Worm (Caenorhabditis elegans) whole organism, L1 larva: ENCODE results near the gene mut-7.

ENCODE experiments used
- F16B12.6 ChIP-seq: fragments of 150-350 bp; optimal IDR thresholded peaks from 2 replicates; lab custom pipeline; 2014; ENCODE audit warnings: missing biosample characterization, missing genetic modification characterization
- alr-1 ChIP-seq: fragments of 200-800 bp; sonication (Bioruptor generic); optimal IDR thresholded peaks from 2 replicates; lab custom pipeline; 2018; ENCODE audit warnings: borderline replicate concordance, mild to moderate bottlenecking, missing genetic modification characterization, missing compliant biosample characterization
- blmp-1 ChIP-seq: fragments of 150-350 bp; optimal IDR thresholded peaks from 2 replicates; lab custom pipeline; 2014; ENCODE audit warnings: missing biosample characterization, missing genetic modification characterization
- ceh-63 ChIP-seq: fragments of 200-800 bp; sonication (Bioruptor generic); optimal IDR thresholded peaks from 2 replicates; lab custom pipeline; 2018; ENCODE audit warnings: mild to moderate bottlenecking, missing genetic modification characterization, missing compliant biosample characterization
- ceh-8 ChIP-seq: fragments of 200-800 bp; sonication (Bioruptor generic); optimal IDR thresholded peaks from 2 replicates; lab custom pipeline; 2018; ENCODE audit warnings: mild to moderate bottlenecking, missing genetic modification characterization, moderate library complexity, missing compliant biosample characterization
- ces-1 ChIP-seq: fragments of 150-350 bp; optimal IDR thresholded peaks from 2 replicates; lab custom pipeline; 2014; ENCODE audit warnings: missing biosample characterization, missing genetic modification reagents, missing genetic modification characterization
- egl-27 ChIP-seq, 2 experiments: fragments of 150-350 bp in 1 of 2; sonication (generic microtip); optimal IDR thresholded peaks; 3 replicates each; lab custom pipeline; 2017 to 2018; ENCODE audit warnings: missing biosample characterization in 2 of 2, missing genetic modification characterization in 2 of 2, missing genetic modification reagents in 2 of 2
- elt-3 ChIP-seq, 6 experiments: fragments of 150-350 bp in 1 of 6; sonication (generic microtip); optimal IDR thresholded peaks; 2 replicates each; lab custom pipeline; 2017 to 2018; ENCODE audit warnings: missing biosample characterization in 6 of 6, missing genetic modification characterization in 6 of 6, inconsistent platforms in 1 of 6
- fos-1 ChIP-seq: fragments of 150-350 bp; optimal IDR thresholded peaks from 2 replicates; lab custom pipeline; 2014; ENCODE audit warnings: missing biosample characterization, missing genetic modification characterization
- hlh-17 ChIP-seq: fragments of 200-800 bp; sonication (Bioruptor generic); optimal IDR thresholded peaks from 2 replicates; lab custom pipeline; 2018; ENCODE audit warnings: missing genetic modification characterization, mild to moderate bottlenecking, missing compliant biosample characterization, moderate library complexity, borderline replicate concordance
- hpl-2 ChIP-seq: fragments of 150-350 bp; optimal IDR thresholded peaks from 2 replicates; lab custom pipeline; 2014; ENCODE audit warnings: missing biosample characterization, missing genetic modification reagents, missing genetic modification characterization
- irx-1 ChIP-seq: sonication (generic microtip); optimal IDR thresholded peaks from 2 replicates; lab custom pipeline; 2016; ENCODE audit warnings: missing genetic modification characterization, missing compliant biosample characterization
- isw-1 ChIP-seq: fragments of 200-800 bp; sonication (Bioruptor generic); IDR thresholded peaks from 2 replicates; pipeline ENCODE4 v1.3.6; 2022; ENCODE audit warnings: missing genetic modification characterization, missing compliant biosample characterization
- lin-13 ChIP-seq: fragments of 150-350 bp; optimal IDR thresholded peaks from 2 replicates; lab custom pipeline; 2014; ENCODE audit warnings: missing biosample characterization, missing genetic modification reagents, missing genetic modification characterization
- lin-35 ChIP-seq, 2 experiments: fragments of 150-350 bp; optimal IDR thresholded peaks; 2 replicates each; lab custom pipeline; 2014; ENCODE audit warnings: missing biosample characterization in 2 of 2, missing genetic modification characterization in 2 of 2, missing genetic modification reagents in 2 of 2
- lir-3 ChIP-seq: sonication (generic microtip); optimal IDR thresholded peaks from 2 replicates; lab custom pipeline; 2016; ENCODE audit warnings: mild to moderate bottlenecking, missing genetic modification characterization, moderate library complexity, missing compliant biosample characterization; ENCODE audit not compliant: poor library complexity
- lsy-2 ChIP-seq, 2 experiments: fragments of 150-350 bp; optimal IDR thresholded peaks; 2 replicates each; lab custom pipeline; 2014; ENCODE audit warnings: missing biosample characterization in 2 of 2, missing genetic modification characterization in 2 of 2
- mab-9 ChIP-seq: fragments of 200-800 bp; sonication (Bioruptor generic); IDR thresholded peaks from 2 replicates; pipeline ENCODE4 v1.3.6; 2022; ENCODE audit warnings: missing genetic modification reagents, missing genetic modification characterization, missing compliant biosample characterization
- mdl-1 ChIP-seq, 2 experiments: fragments of 150-350 bp; optimal IDR thresholded peaks; 2 replicates each; lab custom pipeline; 2014 to 2017; ENCODE audit warnings: missing biosample characterization in 2 of 2, missing genetic modification characterization in 2 of 2, inconsistent platforms in 1 of 2
- mef-2 ChIP-seq: fragments of 150-350 bp; optimal IDR thresholded peaks from 2 replicates; lab custom pipeline; 2014; ENCODE audit warnings: missing biosample characterization, missing genetic modification characterization
- mep-1 ChIP-seq: fragments of 150-350 bp; optimal IDR thresholded peaks from 2 replicates; lab custom pipeline; 2014; ENCODE audit warnings: missing biosample characterization, missing genetic modification characterization
- nhr-19 ChIP-seq: fragments of 200-800 bp; sonication (Bioruptor generic); conservative IDR thresholded peaks from 2 replicates; pipeline ENCODE4 v1.3.6; 2022; ENCODE audit warnings: missing genetic modification characterization, missing compliant biosample characterization
- nhr-20 ChIP-seq: sonication (generic microtip); optimal IDR thresholded peaks from 2 replicates; lab custom pipeline; 2016; ENCODE audit warnings: mild to moderate bottlenecking, missing genetic modification characterization, missing compliant biosample characterization
- nhr-237 ChIP-seq: fragments of 150-350 bp; optimal IDR thresholded peaks from 2 replicates; lab custom pipeline; 2014; ENCODE audit warnings: missing biosample characterization, missing genetic modification characterization
- nhr-28 ChIP-seq: fragments of 150-350 bp; optimal IDR thresholded peaks from 2 replicates; lab custom pipeline; 2014; ENCODE audit warnings: missing biosample characterization, missing genetic modification characterization
- nhr-76 ChIP-seq: sonication (generic microtip); optimal IDR thresholded peaks from 2 replicates; lab custom pipeline; 2017; ENCODE audit warnings: missing biosample characterization, missing genetic modification characterization
- nhr-85 ChIP-seq: sonication (generic microtip); peaks from one replicate; lab custom pipeline; 2016; ENCODE audit warnings: missing genetic modification characterization, inconsistent platforms, missing compliant biosample characterization
- nhr-90 ChIP-seq: sonication (generic microtip); optimal IDR thresholded peaks from 2 replicates; lab custom pipeline; 2016; ENCODE audit warnings: mild to moderate bottlenecking, missing genetic modification characterization, missing compliant biosample characterization; ENCODE audit not compliant: poor library complexity
- pag-3 ChIP-seq: sonication (generic microtip); optimal IDR thresholded peaks from 2 replicates; lab custom pipeline; 2017; ENCODE audit warnings: missing genetic modification characterization, mild to moderate bottlenecking, missing compliant biosample characterization, antibody characterized with exemption, borderline replicate concordance; ENCODE audit not compliant: insufficient read depth
- pax-3 ChIP-seq: fragments of 200-800 bp; sonication (Bioruptor generic); optimal IDR thresholded peaks from 2 replicates; lab custom pipeline; 2018; ENCODE audit warnings: mild to moderate bottlenecking, missing genetic modification characterization, moderate library complexity, missing compliant biosample characterization
- pqm-1 ChIP-seq: sonication (generic microtip); optimal IDR thresholded peaks from 3 replicates; lab custom pipeline; 2017; ENCODE audit warnings: missing biosample characterization, missing genetic modification characterization
- rnt-1 ChIP-seq: sonication (generic microtip); optimal IDR thresholded peaks from 2 replicates; lab custom pipeline; 2016; ENCODE audit warnings: mild to moderate bottlenecking, missing genetic modification characterization, moderate library complexity, missing compliant biosample characterization
- skn-1 ChIP-seq: fragments of 150-350 bp; optimal IDR thresholded peaks from 2 replicates; lab custom pipeline; 2014; ENCODE audit warnings: missing biosample characterization, missing genetic modification characterization
- snpc-4 ChIP-seq: fragments of 150-350 bp; optimal IDR thresholded peaks from 2 replicates; lab custom pipeline; 2014; ENCODE audit warnings: missing biosample characterization, missing genetic modification characterization
- snu-23 ChIP-seq: sonication (generic microtip); optimal IDR thresholded peaks from 2 replicates; lab custom pipeline; 2016; ENCODE audit warnings: missing genetic modification characterization, missing compliant biosample characterization
- sup-37 ChIP-seq: fragments of 200-800 bp; sonication (Bioruptor generic); optimal IDR thresholded peaks from 2 replicates; lab custom pipeline; 2018; ENCODE audit warnings: mild to moderate bottlenecking, missing genetic modification characterization, missing compliant biosample characterization
- swsn-7 ChIP-seq: sonication (generic microtip); optimal IDR thresholded peaks from 2 replicates; lab custom pipeline; 2016; ENCODE audit warnings: missing genetic modification characterization, missing compliant biosample characterization
- tbx-2 ChIP-seq: sonication (generic microtip); optimal IDR thresholded peaks from 2 replicates; lab custom pipeline; 2016; ENCODE audit warnings: missing genetic modification characterization, missing compliant biosample characterization
- unc-30 ChIP-seq: sonication (generic microtip); optimal IDR thresholded peaks from 2 replicates; lab custom pipeline; 2017; ENCODE audit warnings: missing biosample characterization, missing genetic modification characterization
- unc-86 ChIP-seq: sonication (generic microtip); optimal IDR thresholded peaks from 2 replicates; lab custom pipeline; 2016; ENCODE audit warnings: missing genetic modification characterization, missing compliant biosample characterization
- vab-15 ChIP-seq: sonication (generic microtip); optimal IDR thresholded peaks from 2 replicates; lab custom pipeline; 2017; ENCODE audit warnings: missing genotype, mild to moderate bottlenecking, missing genetic modification characterization, missing compliant biosample characterization
- zip-4 ChIP-seq: fragments of 200-800 bp; sonication (Bioruptor generic); optimal IDR thresholded peaks from 2 replicates; lab custom pipeline; 2018; ENCODE audit warnings: mild to moderate bottlenecking, missing genetic modification characterization, moderate library complexity, missing compliant biosample characterization

mut-7 gene

ce11 chrIII:9570869-9571268 is 28.7 kb upstream of the mut-7 start (continued):
- TF ChIP-seq fos-1 (tag; lab: Kevin White, UChicago): no peak
- TF ChIP-seq ceh-63 (GFP tag; lab: Kevin White, UChicago): no peak
- no peak for TF ChIP-seq pax-3 (tag; lab: Kevin White, UChicago)
- no peak for TF ChIP-seq mef-2 (tag; lab: Kevin White, UChicago)
- TF ChIP-seq blmp-1 (tag; lab: Kevin White, UChicago): no peak
- no peak for TF ChIP-seq lir-3

DNA sequence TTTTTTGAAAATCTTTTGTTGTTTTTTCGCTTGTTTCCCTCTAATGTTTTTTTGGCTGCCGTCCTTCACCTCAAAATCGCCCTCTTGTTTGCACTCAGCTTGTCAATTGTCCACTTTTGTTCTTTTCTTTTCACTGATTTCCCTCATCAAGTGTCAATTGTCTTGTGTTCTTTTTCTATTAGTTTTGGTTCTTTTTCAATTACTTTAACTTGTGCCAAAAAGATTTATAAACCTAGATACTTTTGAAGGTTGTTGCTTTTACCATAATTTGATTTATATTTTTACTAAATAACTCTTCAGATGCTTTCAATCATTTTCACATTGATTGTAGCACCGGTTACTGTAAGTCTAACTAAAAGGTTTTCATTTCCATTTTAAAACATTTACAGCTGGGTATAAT is 26.3 kb upstream of the mut-7 start, which contains the start of gene C48B4.13:
Gene C48B4.13, plus strand, starts transcription at position 301 of the 400 bp plus-strand sequence.
- TF ChIP-seq elt-3 (tag; optimal IDR thresholded peaks at IDR 0.05; lab: Kevin White, UChicago) (no peak), pqm-1 (tag; lab: Kevin White, UChicago) (no peak), nhr-19 (GFP tag; lab: Robert Waterston, UW) (no peak), mep-1 (tag; lab: Kevin White, UChicago) (no peak), pag-3 (no peak), lsy-2 (tag; optimal IDR thresholded peaks at IDR 0.05; lab: Kevin White, UChicago) (no peak), nhr-237 (no peak), irx-1 (tag; lab: Kevin White, UChicago) (no peak), rnt-1 (no peak), egl-27 (tag; optimal IDR thresholded peaks at IDR 0.05; lab: Kevin White, UChicago) (no peak), mab-9 (GFP tag; lab: Robert Waterston, UW) (no peak), hpl-2 (GFP tag; lab: Kevin White, UChicago) (no peak), lin-13 (GFP tag; lab: Kevin White, UChicago) (no peak), isw-1 (GFP tag; lab: Robert Waterston, UW) (no peak), snpc-4 (tag; lab: Kevin White, UChicago) (no peak)

DNA sequence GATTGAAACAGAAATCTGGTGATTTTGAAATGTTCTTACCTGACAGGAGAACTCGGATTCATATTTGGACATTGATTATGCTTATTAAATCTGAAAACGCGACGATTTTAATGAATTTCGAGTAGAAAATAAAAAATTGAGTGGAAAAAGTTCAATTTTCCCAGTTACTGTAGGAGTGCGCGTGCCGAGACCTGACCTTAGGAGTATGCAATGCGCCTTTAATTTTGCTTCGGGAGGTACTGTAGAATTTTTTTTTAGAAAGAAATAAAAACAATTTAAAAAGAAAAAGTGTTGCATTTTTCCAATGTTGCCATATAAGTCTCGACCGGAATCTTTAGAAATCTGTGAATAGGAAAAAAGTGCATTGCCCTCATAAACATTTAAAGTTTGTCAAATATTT is 23.8 kb upstream of the mut-7 start, which contains the start of gene C48B4.11:
Gene C48B4.11, minus strand, starts transcription at position 143 of the 400 bp plus-strand sequence.
- no peak for TF ChIP-seq lin-35 (GFP tag; optimal IDR thresholded peaks at IDR 0.05; lab: Kevin White, UChicago)
- no peak for TF ChIP-seq snu-23 (GFP tag; lab: Kevin White, UChicago)
- no peak for TF ChIP-seq F16B12.6
- TF ChIP-seq tbx-2: no peak
- TF ChIP-seq nhr-76 (tag; lab: Kevin White, UChicago): no peak
- TF ChIP-seq nhr-237: no peak
- no peak for TF ChIP-seq swsn-7 (tag; lab: Kevin White, UChicago)
- TF ChIP-seq unc-30: no peak
- no peak for TF ChIP-seq blmp-1 (tag; lab: Kevin White, UChicago)
- no peak for TF ChIP-seq nhr-90
- TF ChIP-seq ces-1 (GFP tag; lab: Kevin White, UChicago): no peak
- no peak for TF ChIP-seq vab-15 (tag; lab: Kevin White, UChicago)
- TF ChIP-seq hlh-17: no peak
- TF ChIP-seq sup-37: no peak
- no peak for TF ChIP-seq mef-2 (tag; lab: Kevin White, UChicago)
- no peak for TF ChIP-seq skn-1 (tag; lab: Kevin White, UChicago)
- TF ChIP-seq nhr-20 (tag; lab: Kevin White, UChicago): no peak

ce11 chrIII:9564410-9564809 is 22.2 kb upstream of the mut-7 start, which contains the start of gene C48B4.10:
TSS of gene C48B4.10 (minus strand) at chrIII:9564510.
- TF ChIP-seq nhr-28: no peak
- TF ChIP-seq elt-3 (tag; optimal IDR thresholded peaks at IDR 0.05; lab: Kevin White, UChicago): no peak
- TF ChIP-seq vab-15 (tag; lab: Kevin White, UChicago): no peak
- no peak for TF ChIP-seq isw-1 (GFP tag; lab: Robert Waterston, UW)
- TF ChIP-seq nhr-85: no peak
- TF ChIP-seq alr-1: no peak
- TF ChIP-seq nhr-20 (tag; lab: Kevin White, UChicago): no peak
- no peak for TF ChIP-seq pag-3
- TF ChIP-seq egl-27 (tag; optimal IDR thresholded peaks at IDR 0.05; lab: Kevin White, UChicago): no peak
- no peak for TF ChIP-seq mdl-1 (tag; optimal IDR thresholded peaks at IDR 0.05; lab: Kevin White, UChicago)
- no peak for TF ChIP-seq ceh-8 (GFP tag; lab: Kevin White, UChicago)
- no peak for TF ChIP-seq zip-4 (GFP tag; lab: Kevin White, UChicago)
- no peak for TF ChIP-seq unc-86 (tag; lab: Kevin White, UChicago)
